Worm (Caenorhabditis elegans) whole organism, L4 larva: ENCODE data around the gene F17E9.18.
A peak's percentile ranks its signal among the peaks of the same experiment; 100 is the strongest.

ENCODE experiments used
- D1046.2 ChIP-seq: fragments of 200-800 bp; sonication (Bioruptor generic); IDR thresholded peaks from 2 replicates; pipeline ENCODE4 v1.3.6; 2022; ENCODE audit warnings: missing genetic modification characterization, missing compliant biosample characterization
- F37D6.2 ChIP-seq: sonication (generic microtip); optimal IDR thresholded peaks from 2 replicates; lab custom pipeline; 2016; ENCODE audit warnings: mild to moderate bottlenecking, missing genetic modification characterization, missing compliant biosample characterization
- F49E8.2 ChIP-seq: sonication (generic microtip); optimal IDR thresholded peaks from 2 replicates; lab custom pipeline; 2016; ENCODE audit warnings: missing compliant biosample characterization, mild to moderate bottlenecking, missing genetic modification characterization, borderline replicate concordance
- T20F7.1 ChIP-seq: fragments of 200-800 bp; sonication (Bioruptor generic); optimal IDR thresholded peaks from 2 replicates; lab custom pipeline; 2018; ENCODE audit warnings: mild to moderate bottlenecking, missing genetic modification characterization, missing compliant biosample characterization
- T26A8.4 ChIP-seq: fragments of 200-800 bp; sonication (Bioruptor generic); IDR thresholded peaks from 2 replicates; pipeline ENCODE4 v1.3.6; 2022; ENCODE audit warnings: missing genetic modification characterization, missing compliant biosample characterization
- Y105C5A.15 ChIP-seq: fragments of 200-800 bp; sonication (Bioruptor generic); IDR thresholded peaks from 2 replicates; pipeline ENCODE4 v1.3.6; 2022; ENCODE audit warnings: missing genetic modification characterization, missing compliant biosample characterization
- Y5F2A.4 ChIP-seq: fragments of 200-800 bp; sonication (Bioruptor generic); optimal IDR thresholded peaks from 2 replicates; lab custom pipeline; 2018; ENCODE audit warnings: mild to moderate bottlenecking, missing genetic modification characterization, missing compliant biosample characterization
- Y75B8A.6 ChIP-seq: fragments of 200-800 bp; sonication (Bioruptor generic); IDR thresholded peaks from 2 replicates; pipeline ENCODE4 v1.3.6; 2022; ENCODE audit warnings: missing genetic modification reagents, missing genetic modification characterization, missing compliant biosample characterization
- ZK337.2 ChIP-seq: fragments of 200-800 bp; sonication (Bioruptor generic); IDR thresholded peaks from 2 replicates; pipeline ENCODE4 v1.3.6; 2022; ENCODE audit warnings: missing genetic modification reagents, missing genetic modification characterization, missing compliant biosample characterization
- aha-1 ChIP-seq: fragments of 150-350 bp; peaks from one replicate; lab custom pipeline; 2014; ENCODE audit warnings: missing biosample characterization, missing genetic modification characterization
- ama-1 ChIP-seq: fragments of 150-350 bp; optimal IDR thresholded peaks from 2 replicates; lab custom pipeline; 2014; ENCODE audit warnings: inconsistent platforms, mixed read lengths
- arid-1 ChIP-seq: fragments of 200-800 bp; sonication (Bioruptor generic); conservative IDR thresholded peaks from 2 replicates; pipeline ENCODE4 v1.3.6; 2022; ENCODE audit warnings: missing genetic modification reagents, missing genetic modification characterization, missing compliant biosample characterization
- ctbp-1 ChIP-seq: fragments of 200-800 bp; sonication (Bioruptor generic); IDR thresholded peaks from 2 replicates; pipeline ENCODE4 v1.3.6; 2022; ENCODE audit warnings: missing genetic modification reagents, missing genetic modification characterization, missing compliant biosample characterization
- daf-12 ChIP-seq: fragments of 150-350 bp; optimal IDR thresholded peaks from 2 replicates; lab custom pipeline; 2014; ENCODE audit warnings: missing biosample characterization, missing genetic modification reagents, missing genetic modification characterization
- daf-19 ChIP-seq: fragments of 200-800 bp; sonication (Bioruptor generic); conservative IDR thresholded peaks from 2 replicates; pipeline ENCODE4 v1.3.6; 2022; ENCODE audit warnings: missing genetic modification characterization, missing compliant biosample characterization
- dmd-8 ChIP-seq: fragments of 200-800 bp; sonication (Bioruptor generic); IDR thresholded peaks from 2 replicates; pipeline ENCODE4 v1.3.6; 2022; ENCODE audit warnings: missing genetic modification characterization, missing compliant biosample characterization
- dpl-1 ChIP-seq: fragments of 150-350 bp; optimal IDR thresholded peaks from 2 replicates; lab custom pipeline; 2014; ENCODE audit warnings: missing biosample characterization, missing genetic modification reagents, missing genetic modification characterization
- duxl-1 ChIP-seq: sonication (generic microtip); optimal IDR thresholded peaks from 2 replicates; lab custom pipeline; 2016; ENCODE audit warnings: mild to moderate bottlenecking, missing genetic modification characterization, moderate library complexity, missing compliant biosample characterization; ENCODE audit not compliant: poor library complexity
- egl-43 ChIP-seq: fragments of 200-800 bp; sonication (Bioruptor generic); IDR thresholded peaks from 2 replicates; pipeline ENCODE4 v1.3.6; 2022; ENCODE audit warnings: missing genetic modification reagents, missing genetic modification characterization, missing compliant biosample characterization
- fos-1 ChIP-seq: fragments of 150-350 bp; optimal IDR thresholded peaks from 2 replicates; lab custom pipeline; 2014; ENCODE audit warnings: missing biosample characterization, missing genetic modification characterization
- gei-8 ChIP-seq: fragments of 200-800 bp; sonication (Bioruptor generic); optimal IDR thresholded peaks from 2 replicates; lab custom pipeline; 2018; ENCODE audit warnings: mild to moderate bottlenecking, missing genetic modification characterization, missing compliant biosample characterization
- hmg-1.1 ChIP-seq: fragments of 200-800 bp; sonication (Bioruptor generic); IDR thresholded peaks from 2 replicates; pipeline ENCODE4 v1.3.6; 2022; ENCODE audit warnings: missing genetic modification reagents, missing genetic modification characterization, missing compliant biosample characterization
- lim-7 ChIP-seq: fragments of 200-800 bp; sonication (Bioruptor generic); IDR thresholded peaks from 2 replicates; pipeline ENCODE4 v1.3.6; 2022; ENCODE audit warnings: missing genetic modification characterization, missing compliant biosample characterization
- lin-1 ChIP-seq: fragments of 200-800 bp; sonication (Bioruptor generic); IDR thresholded peaks from 2 replicates; pipeline ENCODE4 v1.3.6; 2022; ENCODE audit warnings: missing genetic modification reagents, missing genetic modification characterization, missing compliant biosample characterization
- lin-13 ChIP-seq: fragments of 150-350 bp; optimal IDR thresholded peaks from 2 replicates; lab custom pipeline; 2014; ENCODE audit warnings: missing biosample characterization, missing genetic modification reagents, missing genetic modification characterization
- lin-29 ChIP-seq: fragments of 200-800 bp; sonication (Bioruptor generic); IDR thresholded peaks from 2 replicates; pipeline ENCODE4 v1.3.6; 2022; ENCODE audit warnings: missing genetic modification reagents, missing genetic modification characterization, missing compliant biosample characterization
- lin-38 ChIP-seq: fragments of 200-800 bp; sonication (Bioruptor generic); IDR thresholded peaks from 2 replicates; pipeline ENCODE4 v1.3.6; 2022; ENCODE audit warnings: missing genetic modification reagents, missing genetic modification characterization, missing compliant biosample characterization
- madf-5 ChIP-seq, 2 experiments: fragments of 200-800 bp; sonication (Bioruptor generic); IDR thresholded peaks; 2 replicates each; pipeline ENCODE4 v1.3.6; 2022; ENCODE audit warnings: missing compliant biosample characterization in 2 of 2, missing genetic modification characterization in 2 of 2
- mdt-29 ChIP-seq: fragments of 200-800 bp; sonication (Bioruptor generic); IDR thresholded peaks from 2 replicates; pipeline ENCODE4 v1.3.6; 2022; ENCODE audit warnings: missing genetic modification reagents, missing genetic modification characterization, missing compliant biosample characterization
- mes-2 ChIP-seq: sonication (generic microtip); optimal IDR thresholded peaks from 2 replicates; lab custom pipeline; 2016; ENCODE audit warnings: missing genotype, mild to moderate bottlenecking, missing genetic modification characterization, missing compliant biosample characterization; ENCODE audit not compliant: poor library complexity, severe bottlenecking
- mxl-2 ChIP-seq: fragments of 200-800 bp; sonication (Bioruptor generic); conservative IDR thresholded peaks from 2 replicates; pipeline ENCODE4 v1.3.6; 2022; ENCODE audit warnings: missing genetic modification reagents, missing genetic modification characterization, missing compliant biosample characterization
- mxl-3 ChIP-seq: fragments of 200-800 bp; sonication (Bioruptor generic); optimal IDR thresholded peaks from 2 replicates; lab custom pipeline; 2018; ENCODE audit warnings: mild to moderate bottlenecking, missing genetic modification characterization, missing compliant biosample characterization
- nhr-102 ChIP-seq: sonication (generic microtip); optimal IDR thresholded peaks from 2 replicates; lab custom pipeline; 2016; ENCODE audit warnings: mild to moderate bottlenecking, missing genetic modification characterization, moderate library complexity, missing compliant biosample characterization
- nhr-25 ChIP-seq: sonication (generic microtip); optimal IDR thresholded peaks from 2 replicates; lab custom pipeline; 2017; ENCODE audit warnings: missing genetic modification characterization, mild to moderate bottlenecking, missing compliant biosample characterization, antibody characterized with exemption, moderate library complexity, borderline replicate concordance; ENCODE audit not compliant: insufficient read depth
- nhr-77 ChIP-seq: fragments of 150-350 bp; optimal IDR thresholded peaks from 2 replicates; lab custom pipeline; 2014; ENCODE audit warnings: missing biosample characterization, missing genetic modification characterization
- pha-4 ChIP-seq, 2 experiments: fragments of 150-350 bp in 1 of 2; fragments of 200-800 bp in 1 of 2; sonication (Bioruptor generic) in 1 of 2; IDR thresholded peaks in 1 of 2; optimal IDR thresholded peaks in 1 of 2; 2 replicates each; pipeline versions ENCODE4 v1.3.6 to Lab custom; 2014 to 2022; ENCODE audit warnings: missing genetic modification characterization in 2 of 2, missing genetic modification reagents in 2 of 2, missing biosample characterization in 1 of 2, missing compliant biosample characterization in 1 of 2
- php-3 ChIP-seq: fragments of 200-800 bp; sonication (Bioruptor generic); IDR thresholded peaks from 2 replicates; pipeline ENCODE4 v1.3.6; 2022; ENCODE audit warnings: missing genetic modification reagents, missing genetic modification characterization, missing compliant biosample characterization
- saeg-2 ChIP-seq: fragments of 200-800 bp; sonication (Bioruptor generic); IDR thresholded peaks from 2 replicates; pipeline ENCODE4 v1.3.6; 2022; ENCODE audit warnings: missing genetic modification reagents, missing genetic modification characterization, missing compliant biosample characterization
- set-16 ChIP-seq: fragments of 200-800 bp; sonication (Bioruptor generic); IDR thresholded peaks from 2 replicates; pipeline ENCODE4 v1.3.6; 2022; ENCODE audit warnings: missing genetic modification reagents, missing genetic modification characterization, missing compliant biosample characterization
- snpc-1.2 ChIP-seq: fragments of 200-800 bp; sonication (Bioruptor generic); IDR thresholded peaks from 2 replicates; pipeline ENCODE4 v1.3.6; 2022; ENCODE audit warnings: missing genetic modification reagents, missing genetic modification characterization, missing compliant biosample characterization
- spr-1 ChIP-seq: sonication (generic microtip); optimal IDR thresholded peaks from 2 replicates; lab custom pipeline; 2016; ENCODE audit warnings: mild to moderate bottlenecking, missing genetic modification characterization, missing compliant biosample characterization
- spr-3 ChIP-seq: fragments of 200-800 bp; sonication (Bioruptor generic); optimal IDR thresholded peaks from 2 replicates; lab custom pipeline; 2018; ENCODE audit warnings: mild to moderate bottlenecking, missing genetic modification characterization, missing compliant biosample characterization
- unc-130 ChIP-seq: sonication (generic microtip); optimal IDR thresholded peaks from 2 replicates; lab custom pipeline; 2016; ENCODE audit warnings: missing genetic modification reagents, missing genetic modification characterization, missing compliant biosample characterization
- zfp-3 ChIP-seq: fragments of 200-800 bp; sonication (Bioruptor generic); conservative IDR thresholded peaks from 2 replicates; pipeline ENCODE4 v1.3.6; 2022; ENCODE audit warnings: missing genetic modification reagents, missing genetic modification characterization, missing compliant biosample characterization
- zip-2 ChIP-seq: fragments of 150-350 bp; optimal IDR thresholded peaks from 2 replicates; lab custom pipeline; 2014; ENCODE audit warnings: missing biosample characterization, missing genetic modification characterization
- ztf-11 ChIP-seq: fragments of 150-350 bp; optimal IDR thresholded peaks from 2 replicates; lab custom pipeline; 2014; ENCODE audit warnings: missing biosample characterization, missing genetic modification characterization

Gene F17E9.18

DNA sequence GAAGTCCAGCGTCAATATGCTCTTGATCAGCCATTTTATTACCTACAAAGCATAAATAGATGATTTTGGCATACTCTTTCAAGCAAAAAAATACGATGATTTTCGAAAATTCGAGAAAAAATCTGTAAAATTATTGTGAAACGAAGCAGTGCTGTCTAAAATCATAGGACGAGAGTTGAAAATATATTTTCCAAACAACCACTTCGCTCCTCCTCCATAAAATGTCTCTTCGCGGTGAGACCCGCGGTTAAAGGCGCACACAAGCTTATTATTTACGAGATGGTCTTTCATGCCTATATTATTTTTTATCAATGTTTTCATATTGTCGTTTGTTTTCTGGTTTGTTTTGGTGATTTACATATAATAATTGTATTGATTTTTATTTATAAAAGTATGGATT, 32.3 kb upstream of the F17E9.18 start, which contains the start of gene nap-1 (continued):
- TF ChIP-seq daf-12 (tag; lab: Kevin White, UChicago), result no peak
- TF ChIP-seq Y105C5A.15 (GFP tag; lab: Robert Waterston, UW), result no peak
- TF ChIP-seq lim-7, result no peak
- no peak for TF ChIP-seq arid-1 (GFP tag; lab: Robert Waterston, UW)
- peak; percentile 21 for TF ChIP-seq nhr-25 (tag; lab: Kevin White, UChicago)
- no peak for TF ChIP-seq dmd-8
- no peak for TF ChIP-seq gei-8 (GFP tag; lab: Kevin White, UChicago)
- TF ChIP-seq zip-2, result no peak
- TF ChIP-seq, all 104 proteins: peak for 29

DNA sequence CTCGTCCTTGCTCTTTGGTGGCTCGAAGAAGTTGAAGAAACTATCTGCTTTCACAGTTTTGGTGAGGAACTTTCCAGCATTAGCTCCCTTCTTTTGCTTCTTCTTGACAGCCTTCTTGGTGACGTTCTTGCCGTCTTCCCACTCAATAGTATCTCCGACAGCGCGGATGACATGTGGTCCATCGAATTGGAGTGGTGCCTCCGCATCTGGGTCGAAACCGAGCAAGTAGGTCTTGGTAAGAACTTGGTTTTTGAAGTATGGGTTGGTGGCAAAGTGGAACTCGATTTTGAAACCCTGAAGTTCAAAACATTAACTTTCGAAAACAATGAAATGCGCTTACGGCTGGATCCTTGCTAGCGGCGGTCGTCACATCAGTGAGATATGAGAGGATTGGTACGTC, 31.3 kb upstream of the F17E9.18 start:
- TF ChIP-seq php-3, result no peak
- TF ChIP-seq aha-1 (tag; lab: Kevin White, UChicago), result peak; percentile 62

DNA sequence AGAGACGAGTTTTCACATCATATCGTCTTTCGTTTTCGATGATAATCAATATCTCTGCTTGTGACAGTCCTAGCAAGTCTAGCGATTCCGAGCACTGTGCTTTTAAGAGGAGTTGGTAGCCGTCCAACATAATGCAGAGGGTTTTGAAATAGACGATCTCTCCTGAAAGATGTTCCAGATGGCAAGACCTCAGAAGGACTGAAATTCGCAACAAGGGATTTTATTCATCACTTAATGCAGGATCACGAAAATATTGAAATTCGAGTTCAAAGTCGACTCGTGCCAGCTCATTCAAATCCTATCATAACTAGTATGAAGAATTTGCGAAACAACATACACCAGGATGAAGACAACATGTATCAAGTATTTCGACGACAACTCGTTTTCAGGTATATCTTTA, 30.6 kb upstream of the F17E9.18 start, which contains the start of gene D2096.7:
Gene D2096.7, minus strand, starts transcription at position 130 of the 400 bp plus-strand sequence.
- TF ChIP-seq ZK337.2 (0 out of 2 replicates have a peak, but pooled peaks have one; percentile 23), set-16 (GFP tag; lab: Robert Waterston, UW) (no peak), fos-1 (tag; lab: Kevin White, UChicago) (no peak), dpl-1 (GFP tag; lab: Kevin White, UChicago) (no peak), Y5F2A.4 (peak; percentile 62), pha-4 (GFP tag; IDR thresholded peaks at IDR 0.05; lab: Robert Waterston, UW) (peak; percentile 74), pha-4 (tag; optimal IDR thresholded peaks at IDR 0.05; lab: Kevin White, UChicago) (no peak), mes-2 (tag; lab: Kevin White, UChicago) (peak; percentile 28), unc-130 (GFP tag; lab: Kevin White, UChicago) (peak; percentile 70), hmg-1.1 (GFP tag; lab: Robert Waterston, UW) (0 out of 2 replicates have a peak, but pooled peaks have one; percentile 20), T26A8.4 (peak; percentile 69), lin-29 (GFP tag; lab: Robert Waterston, UW) (no peak), lin-1 (GFP tag; lab: Robert Waterston, UW) (0 out of 2 replicates have a peak, but pooled peaks have one; percentile 40), daf-19 (peak; percentile 54; the same call in 1 of the 2 replicates), spr-3 (peak; percentile 42), F49E8.2 (tag; lab: Kevin White, UChicago) (peak; percentile 94), zfp-3 (GFP tag; lab: Robert Waterston, UW) (0 out of 2 replicates have a peak, but pooled peaks have one; percentile 36), mxl-2 (GFP tag; lab: Robert Waterston, UW) (0 out of 2 replicates have a peak, but pooled peaks have one; percentile 41), saeg-2 (GFP tag; lab: Robert Waterston, UW) (peak; percentile 47; the same call in 1 of the 2 replicates), ama-1 (peak; percentile 89), nhr-77 (tag; lab: Kevin White, UChicago) (no peak), mxl-3 (GFP tag; lab: Kevin White, UChicago) (peak; percentile 39), nhr-102 (peak; percentile 58), D1046.2 (GFP tag; lab: Robert Waterston, UW) (peak; percentile 30; the same call in 1 of the 2 replicates), madf-5 (GFP tag; IDR thresholded peaks at IDR 0.05; lab: Robert Waterston, UW) (peak; percentile 56 to 88; a peak in 2 of 4 replicates), egl-43 (GFP tag; lab: Robert Waterston, UW) (peak; percentile 69), F37D6.2 (tag; lab: Kevin White, UChicago) (no peak), aha-1 (tag; lab: Kevin White, UChicago) (no peak), spr-1 (tag; lab: Kevin White, UChicago) (peak; percentile 33), snpc-1.2 (GFP tag; lab: Robert Waterston, UW) (peak; percentile 90), T20F7.1 (peak; percentile 51), lin-38 (peak; percentile 82), Y75B8A.6 (GFP tag; lab: Robert Waterston, UW) (peak; percentile 63), Y105C5A.15 (GFP tag; lab: Robert Waterston, UW) (peak; percentile 89), duxl-1 (tag; lab: Kevin White, UChicago) (peak; percentile 44), arid-1 (GFP tag; lab: Robert Waterston, UW) (peak; percentile 76), lin-13 (GFP tag; lab: Kevin White, UChicago) (peak; percentile 64), mdt-29 (no peak), ctbp-1 (GFP tag; lab: Robert Waterston, UW) (peak; percentile 66), ztf-11 (tag; lab: Kevin White, UChicago) (no peak)
